Worm (Caenorhabditis elegans) whole organism, L1 larva: ENCODE data around the gene C07G1.15.

Experiments used
- aha-1 ChIP-seq: fragments of 150-350 bp; optimal IDR thresholded peaks from 2 replicates; lab custom pipeline; 2014; ENCODE audit warnings: missing biosample characterization, missing genetic modification characterization
- dpl-1 ChIP-seq, 3 experiments: fragments of 150-350 bp in 2 of 3; sonication (generic microtip) in 1 of 3; optimal IDR thresholded peaks; 2 replicates each; lab custom pipeline; 2014 to 2017; ENCODE audit warnings: missing biosample characterization in 3 of 3, missing genetic modification characterization in 3 of 3, missing genetic modification reagents in 3 of 3
- egl-27 ChIP-seq, 2 experiments: fragments of 150-350 bp in 1 of 2; sonication (generic microtip); optimal IDR thresholded peaks; 3 replicates each; lab custom pipeline; 2017 to 2018; ENCODE audit warnings: missing biosample characterization in 2 of 2, missing genetic modification characterization in 2 of 2, missing genetic modification reagents in 2 of 2
- fkh-10 ChIP-seq: sonication (generic microtip); optimal IDR thresholded peaks from 2 replicates; lab custom pipeline; 2017; ENCODE audit warnings: missing biosample characterization, missing genetic modification reagents, missing genetic modification characterization
- fkh-4 ChIP-seq: sonication (generic microtip); optimal IDR thresholded peaks from 2 replicates; lab custom pipeline; 2016; ENCODE audit warnings: missing compliant biosample characterization, missing genetic modification characterization, borderline replicate concordance
- nhr-12 ChIP-seq: sonication (generic microtip); optimal IDR thresholded peaks from 2 replicates; lab custom pipeline; 2017; ENCODE audit warnings: missing biosample characterization, missing genetic modification characterization
- nhr-77 ChIP-seq: fragments of 150-350 bp; optimal IDR thresholded peaks from 2 replicates; lab custom pipeline; 2014; ENCODE audit warnings: missing biosample characterization, missing genetic modification characterization
- pax-3 ChIP-seq: fragments of 200-800 bp; sonication (Bioruptor generic); optimal IDR thresholded peaks from 2 replicates; lab custom pipeline; 2018; ENCODE audit warnings: mild to moderate bottlenecking, missing genetic modification characterization, moderate library complexity, missing compliant biosample characterization
- tlp-1 ChIP-seq: fragments of 150-350 bp; optimal IDR thresholded peaks from 2 replicates; lab custom pipeline; 2014; ENCODE audit warnings: missing biosample characterization, missing genetic modification characterization
- unc-62 ChIP-seq: fragments of 150-350 bp; optimal IDR thresholded peaks from 2 replicates; lab custom pipeline; 2014; ENCODE audit warnings: missing biosample characterization, missing genetic modification reagents, missing genetic modification characterization

DNA sequence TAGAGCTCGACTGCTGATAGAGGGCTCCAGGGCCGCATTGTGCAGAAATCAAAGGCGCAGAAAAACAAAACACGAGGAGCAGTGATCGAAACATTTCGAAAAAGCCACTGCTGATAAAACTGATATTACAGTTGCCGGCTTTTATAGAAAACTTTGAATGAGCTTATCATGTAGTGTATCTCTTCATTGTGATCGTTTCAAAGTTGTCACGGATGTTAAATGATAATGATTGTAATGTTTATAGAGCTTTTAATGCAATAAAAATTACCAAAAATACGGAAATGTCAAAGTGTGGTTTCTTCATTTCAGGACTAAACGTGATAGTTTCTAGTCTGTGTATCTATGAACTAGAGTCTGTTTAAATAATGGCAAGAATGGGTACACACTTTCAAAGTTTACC lies 1.1 kb upstream of the C07G1.15 start, which contains the start of gene clec-52:
- TF ChIP-seq nhr-77 (tag; lab: Kevin White, UChicago) (no peak), aha-1 (tag; lab: Kevin White, UChicago) (no peak), nhr-12 (tag; lab: Kevin White, UChicago) (no peak), fkh-4 (tag; lab: Kevin White, UChicago) (no peak), pax-3 (tag; lab: Kevin White, UChicago) (no peak), fkh-10 (GFP tag; lab: Kevin White, UChicago) (no peak), tlp-1 (tag; lab: Kevin White, UChicago) (no peak), dpl-1 (GFP tag; optimal IDR thresholded peaks at IDR 0.05; lab: Kevin White, UChicago) (no peak), unc-62 (GFP tag; lab: Kevin White, UChicago) (no peak), egl-27 (tag; optimal IDR thresholded peaks at IDR 0.05; lab: Kevin White, UChicago) (no peak)
